Worm (Caenorhabditis elegans): ENCODE measurements around the gene T21C9.13.

- no peak for TF ChIP-seq unc-39 (tag; optimal IDR thresholded peaks at IDR 0.05)
- no peak for TF ChIP-seq egl-27 (tag; optimal IDR thresholded peaks at IDR 0.05)
- no peak for TF ChIP-seq unc-62 (GFP tag; optimal IDR thresholded peaks at IDR 0.05)
- TF ChIP-seq ceh-16 (tag; optimal IDR thresholded peaks at IDR 0.05) = no peak
Observed at ce11 chrV:10632758-10633157, 35.7 kb downstream of the T21C9.13 start, which contains the start of gene mab-23.
